Fruit fly (Drosophila melanogaster): ENCODE data around the gene Bicra.
A peak's percentile ranks its signal among the peaks of the same experiment; 100 is the strongest.

The Bicra gene

DNA sequence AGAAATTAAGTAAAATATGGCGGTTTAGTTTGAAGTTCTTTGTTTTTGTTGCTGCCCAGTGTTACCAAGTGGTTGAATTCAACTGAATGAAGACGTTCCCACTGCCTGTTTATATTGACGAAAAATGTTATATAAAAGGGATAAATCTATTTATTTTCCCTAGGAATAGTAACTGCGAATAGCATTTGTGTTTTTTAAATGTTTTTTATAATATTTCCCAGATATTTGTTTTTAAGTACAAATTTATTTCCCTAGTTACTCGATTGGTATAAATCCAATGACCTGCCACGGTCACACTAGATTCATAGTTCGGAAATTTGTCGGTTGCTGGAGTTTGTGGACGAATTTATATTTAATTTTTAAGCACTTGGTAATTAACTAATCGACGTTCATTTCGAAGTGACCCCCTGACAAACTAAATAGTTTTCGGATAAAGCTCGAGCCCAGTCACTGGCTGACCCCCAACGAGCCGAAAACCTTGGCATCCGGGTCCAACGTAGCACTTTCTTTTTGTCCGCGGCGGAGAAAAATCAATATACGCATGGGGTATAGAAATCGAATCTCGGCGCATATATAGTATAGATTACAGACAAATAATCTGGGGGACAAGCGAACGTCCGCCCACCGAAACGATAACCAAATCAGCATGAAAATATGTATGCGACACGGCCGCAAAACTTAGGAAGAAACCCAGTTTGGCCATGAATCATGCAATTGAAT lies 68.2 kb downstream of the Bicra start, which contains the start of the genes dgt6 and Vha100-1:
TSS of gene dgt6 (minus strand) at position 71 of the 720 bp plus-strand sequence.
TSS of gene Vha100-1 (plus strand) at position 292 of the 720 bp plus-strand sequence.
- TF ChIP-seq D1 (tag; optimal IDR thresholded peaks at IDR 0.05) (no peak), CG14655 (GFP tag; optimal IDR thresholded peaks at IDR 0.05) (no peak), CG15710 (tag; optimal IDR thresholded peaks at IDR 0.05) (no peak), Ets98B (GFP tag; IDR thresholded peaks at IDR 0.05) (no peak), Pif1A (GFP tag; optimal IDR thresholded peaks at IDR 0.05) (no peak), Snoo (tag; optimal IDR thresholded peaks at IDR 0.05) (no peak), CG10348 (GFP tag; IDR thresholded peaks at IDR 0.05) (no peak), CG9948 (tag; optimal IDR thresholded peaks at IDR 0.05) (no peak), CG12605 (GFP tag; IDR thresholded peaks at IDR 0.05) (no peak), CG34367 (tag; optimal IDR thresholded peaks at IDR 0.05) (no peak), CG17806 (tag; optimal IDR thresholded peaks at IDR 0.05) (no peak), CG8159 (tag; optimal IDR thresholded peaks at IDR 0.05) (no peak), CG8301 (tag; optimal IDR thresholded peaks at IDR 0.05) (no peak), CG13204 (GFP tag; optimal IDR thresholded peaks at IDR 0.05) (no peak)

DNA sequence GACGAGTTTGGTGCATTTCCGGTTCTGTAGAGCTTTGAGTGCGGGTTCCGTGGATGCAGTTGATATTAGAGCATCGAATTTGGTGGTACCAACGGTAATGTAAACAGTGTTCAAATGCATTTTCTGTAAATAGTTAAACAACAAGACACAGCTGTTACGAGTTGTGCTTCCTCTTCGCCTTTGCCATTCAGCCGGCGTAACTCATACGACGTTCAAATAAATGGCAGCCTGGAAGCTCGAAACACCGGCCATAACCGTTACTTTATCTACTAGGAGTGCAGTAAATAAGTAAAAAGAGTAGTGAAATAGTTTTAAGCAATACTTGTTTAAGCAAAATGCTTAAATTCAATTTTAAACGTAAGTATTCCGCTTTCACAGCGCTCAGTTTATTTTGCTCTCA lies 75.6 kb downstream of the Bicra start, which contains the start of the genes Alg13 and superdeath:
TSS of gene Alg13 (minus strand) at position 167 of the 400 bp plus-strand sequence.
TSS of gene superdeath (plus strand) at position 256 of the 400 bp plus-strand sequence.
- TF ChIP-seq Pif1B (GFP tag; optimal IDR thresholded peaks at IDR 0.05) (no peak), CG12605 (GFP tag; IDR thresholded peaks at IDR 0.05) (no peak), CG14655 (GFP tag; optimal IDR thresholded peaks at IDR 0.05) (no peak), CG9948 (tag; optimal IDR thresholded peaks at IDR 0.05) (peak; percentile 40)

- TF ChIP-seq CG13204 (GFP tag; optimal IDR thresholded peaks at IDR 0.05) (no peak), CG17806 (tag; optimal IDR thresholded peaks at IDR 0.05) (no peak), fd96Ca (GFP tag; IDR thresholded peaks at IDR 0.05) (peak; percentile 6; the same call in 1 of the 3 replicates)
Measured at dm6 chr3R:29138961-29139527, 76.2 kb downstream of the Bicra start.

- TF ChIP-seq Snoo (tag; optimal IDR thresholded peaks at IDR 0.05), result no peak
- peak; percentile 19 for TF ChIP-seq gl (tag; optimal IDR thresholded peaks at IDR 0.05)
- no peak for TF ChIP-seq D1 (tag; optimal IDR thresholded peaks at IDR 0.05)
- TF ChIP-seq Ets98B (GFP tag; IDR thresholded peaks at IDR 0.05), result no peak
- peak; percentile 37 for TF ChIP-seq EcR (GFP tag; optimal IDR thresholded peaks at IDR 0.05)
- no peak for TF ChIP-seq CG10348 (GFP tag; IDR thresholded peaks at IDR 0.05)
- TF ChIP-seq CG8301 (tag; optimal IDR thresholded peaks at IDR 0.05), result peak; percentile 1
- TF ChIP-seq rn (GFP tag; IDR thresholded peaks at IDR 0.05), result no peak
- TF ChIP-seq fd96Ca (GFP tag; IDR thresholded peaks at IDR 0.05), result 0 out of 3 replicates have a peak, but pooled peaks have one; percentile 5
- no peak for TF ChIP-seq CG34367 (tag; optimal IDR thresholded peaks at IDR 0.05)
- TF ChIP-seq CG12605 (GFP tag; IDR thresholded peaks at IDR 0.05), result no peak
- TF ChIP-seq CG8159 (tag; optimal IDR thresholded peaks at IDR 0.05), result peak; percentile 69
- TF ChIP-seq CG32121 (GFP tag; IDR thresholded peaks at IDR 0.05), result no peak
- TF ChIP-seq CG9948 (tag; optimal IDR thresholded peaks at IDR 0.05), result no peak
- TF ChIP-seq CG14655 (GFP tag; optimal IDR thresholded peaks at IDR 0.05), result no peak
- no peak for TF ChIP-seq CG15710 (tag; optimal IDR thresholded peaks at IDR 0.05)
- TF ChIP-seq CG4496 (GFP tag; IDR thresholded peaks at IDR 0.05), result no peak
- TF ChIP-seq Pif1A (GFP tag; optimal IDR thresholded peaks at IDR 0.05), result no peak
- TF ChIP-seq CG17806 (tag; optimal IDR thresholded peaks at IDR 0.05), result peak; percentile 51
- TF ChIP-seq CG13204 (GFP tag; optimal IDR thresholded peaks at IDR 0.05), result no peak
- no peak for TF ChIP-seq Pif1B (GFP tag; optimal IDR thresholded peaks at IDR 0.05)
Measured at dm6 chr3R:29139767-29140755, 77.2 kb downstream of the Bicra start.

- no peak for TF ChIP-seq CG17806 (tag; optimal IDR thresholded peaks at IDR 0.05)
- peak; percentile 40; the same call in 1 of the 2 replicates for TF ChIP-seq CG12605 (GFP tag; IDR thresholded peaks at IDR 0.05)
- TF ChIP-seq CG8301 (tag; optimal IDR thresholded peaks at IDR 0.05), result no peak
Measured at dm6 chr3R:29146710-29147109, 83.9 kb downstream of the Bicra start, which contains the start of gene CG14511. Gene CG14511, minus strand, starts transcription at chr3R:29146893.

DNA sequence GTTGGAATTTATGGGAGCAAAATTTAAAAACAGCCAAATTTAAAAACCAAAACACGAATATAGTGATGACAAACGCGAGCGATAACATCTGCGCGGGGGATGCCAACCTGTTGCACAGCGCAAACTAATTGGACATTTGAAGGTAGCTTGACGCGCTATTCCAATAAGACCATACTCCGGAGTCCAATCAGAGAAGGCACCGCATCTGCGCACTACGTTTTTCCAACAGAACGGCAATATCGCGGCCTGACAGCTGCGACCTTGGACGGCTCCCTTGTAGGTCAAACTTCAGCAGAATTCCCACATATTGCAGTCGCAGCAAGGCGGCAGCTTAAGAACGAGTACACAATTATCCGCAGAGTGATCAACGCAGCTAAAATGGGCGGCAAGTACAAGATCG lies 85.2 kb downstream of the Bicra start, which contains the start of the genes CG11882 and Pglym78:
TSS of gene CG11882 (minus strand) at position 101 of the 400 bp plus-strand sequence.
TSS of gene Pglym78 (plus strand) at position 177 of the 400 bp plus-strand sequence.
- no peak for TF ChIP-seq rn (GFP tag; IDR thresholded peaks at IDR 0.05)
- 0 out of 2 replicates have a peak, but pooled peaks have one; percentile 7 for TF ChIP-seq Ets98B (GFP tag; IDR thresholded peaks at IDR 0.05)
- TF ChIP-seq D1 (tag; optimal IDR thresholded peaks at IDR 0.05), result no peak
- TF ChIP-seq EcR (GFP tag; optimal IDR thresholded peaks at IDR 0.05), result peak; percentile 67
- no peak for TF ChIP-seq Pif1A (GFP tag; optimal IDR thresholded peaks at IDR 0.05)
- TF ChIP-seq CG34367 (tag; optimal IDR thresholded peaks at IDR 0.05), result no peak
- no peak for TF ChIP-seq gl (tag; optimal IDR thresholded peaks at IDR 0.05)
- TF ChIP-seq CG14655 (GFP tag; optimal IDR thresholded peaks at IDR 0.05), result no peak
- TF ChIP-seq CG9948 (tag; optimal IDR thresholded peaks at IDR 0.05), result no peak
- no peak for TF ChIP-seq fd96Ca (GFP tag; IDR thresholded peaks at IDR 0.05)
- no peak for TF ChIP-seq CG8159 (tag; optimal IDR thresholded peaks at IDR 0.05)
- peak; percentile 59; the same call in 2 of the 3 replicates for TF ChIP-seq CG4496 (GFP tag; IDR thresholded peaks at IDR 0.05)
- TF ChIP-seq Snoo (tag; optimal IDR thresholded peaks at IDR 0.05), result peak; percentile 37
- TF ChIP-seq CG12605 (GFP tag; IDR thresholded peaks at IDR 0.05), result peak; percentile 54; the same call in 1 of the 2 replicates
- TF ChIP-seq CG32121 (GFP tag; IDR thresholded peaks at IDR 0.05), result peak; percentile 55
- TF ChIP-seq Pif1B (GFP tag; optimal IDR thresholded peaks at IDR 0.05), result no peak
- peak; percentile 6 for TF ChIP-seq CG15710 (tag; optimal IDR thresholded peaks at IDR 0.05)
